Fruit fly (Drosophila melanogaster) S2 (cell line): ENCODE results near the gene OtopLa.

Source experiments
- CG8478 ChIP-seq: fragments of >200 bp; optimal IDR thresholded peaks from 2 replicates; lab custom pipeline; 2018
- CTCF ChIP-seq, 2 experiments: fragments of >200 bp; optimal IDR thresholded peaks; 2 replicates each; lab custom pipeline; 2018

DNA sequence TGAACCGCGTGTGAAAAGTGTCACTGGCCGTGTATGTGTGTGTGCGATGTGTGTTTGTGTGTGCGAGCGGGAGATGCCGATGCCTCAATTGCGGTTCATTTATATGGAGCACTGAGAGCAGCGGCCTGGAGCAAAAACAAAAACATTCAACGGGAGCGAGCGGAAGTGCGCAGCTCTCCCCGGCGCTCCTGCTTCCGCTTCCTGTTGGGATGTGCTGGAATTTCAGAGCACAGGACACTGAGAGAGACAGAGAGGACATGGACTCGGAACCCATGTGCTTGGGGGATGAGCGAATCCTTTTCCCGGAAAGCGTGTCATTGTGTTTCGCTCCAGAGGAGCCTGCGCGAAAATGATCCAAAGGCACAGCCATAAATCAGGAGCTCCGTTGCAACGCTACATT, 15.9 kb upstream of the OtopLa start:
- TF ChIP-seq CG8478 (lab: Kevin White, UChicago) (no peak), CTCF (optimal IDR thresholded peaks at IDR 0.05; lab: Kevin White, UChicago) (no peak)
